Worm (Caenorhabditis elegans): ENCODE data around the gene mmad-1.

ce11 chrIII:13501599-13501998, 47.2 kb downstream of the mmad-1 start, which contains the start of gene T28A8.5:
- no peak for TF ChIP-seq scrt-1 (GFP tag; IDR thresholded peaks at IDR 0.05)
- TF ChIP-seq B0310.2 (tag; optimal IDR thresholded peaks at IDR 0.05), result no peak
- TF ChIP-seq ceh-36 (tag; optimal IDR thresholded peaks at IDR 0.05), result no peak
- no peak for TF ChIP-seq sea-1 (GFP tag; conservative IDR thresholded peaks at IDR 0.05)
- no peak for TF ChIP-seq tra-4 (tag; optimal IDR thresholded peaks at IDR 0.05)
- TF ChIP-seq ama-1 (optimal IDR thresholded peaks at IDR 0.05), result no peak
- no peak for TF ChIP-seq ets-7 (tag; optimal IDR thresholded peaks at IDR 0.05)
- no peak for TF ChIP-seq tbx-11 (GFP tag; IDR thresholded peaks at IDR 0.05)
- no peak for TF ChIP-seq hmg-4 (GFP tag; optimal IDR thresholded peaks at IDR 0.05)
- TF ChIP-seq hnd-1 (tag; optimal IDR thresholded peaks at IDR 0.05), result no peak
- no peak for TF ChIP-seq flt-1 (GFP tag; IDR thresholded peaks at IDR 0.05)

All from whole organism, early embryonic.